Worm (Caenorhabditis elegans): ENCODE data around the gene C16C8.7.

- TF ChIP-seq ama-1 (optimal IDR thresholded peaks at IDR 0.05) (no peak), unc-62 (GFP tag; optimal IDR thresholded peaks at IDR 0.05) (no peak), elt-3 (tag; optimal IDR thresholded peaks at IDR 0.05) (no peak), nhr-237 (tag; optimal IDR thresholded peaks at IDR 0.05) (no peak), unc-39 (tag; optimal IDR thresholded peaks at IDR 0.05) (no peak), pqm-1 (tag; optimal IDR thresholded peaks at IDR 0.05) (no peak), snpc-4 (tag; optimal IDR thresholded peaks at IDR 0.05) (no peak), nhr-77 (tag; optimal IDR thresholded peaks at IDR 0.05) (no peak), lsy-12 (tag; optimal IDR thresholded peaks at IDR 0.05) (no peak), lin-39 (tag; optimal IDR thresholded peaks at IDR 0.05) (no peak), ceh-82 (tag; optimal IDR thresholded peaks at IDR 0.05) (no peak), egl-27 (tag; optimal IDR thresholded peaks at IDR 0.05) (no peak), ceh-28 (tag; optimal IDR thresholded peaks at IDR 0.05) (no peak), fkh-10 (GFP tag; optimal IDR thresholded peaks at IDR 0.05) (no peak)
Observed at ce11 chrII:3502011-3502410, 42.1 kb upstream of the C16C8.7 start.

Measured in whole organism, L3 larva.